Worm (Caenorhabditis elegans) whole organism, late embryonic: ENCODE data around the gene ZC8.6.

Experiments used
- K02D7.2 ChIP-seq: sonication (generic microtip); optimal IDR thresholded peaks from 2 replicates; lab custom pipeline; 2017; ENCODE audit warnings: mild to moderate bottlenecking, missing genetic modification characterization, missing compliant biosample characterization
- K09A11.1 ChIP-seq: sonication (generic microtip); optimal IDR thresholded peaks from 2 replicates; lab custom pipeline; 2017; ENCODE audit warnings: antibody characterized with exemption, mild to moderate bottlenecking, missing genetic modification characterization, missing compliant biosample characterization; ENCODE audit not compliant: insufficient read depth
- T23F11.4 ChIP-seq: fragments of 200-800 bp; sonication (Bioruptor generic); optimal IDR thresholded peaks from 2 replicates; lab custom pipeline; 2018; ENCODE audit warnings: mild to moderate bottlenecking, missing genetic modification characterization, missing compliant biosample characterization
- ahr-1 ChIP-seq: sonication (generic microtip); optimal IDR thresholded peaks from 2 replicates; lab custom pipeline; 2016; ENCODE audit warnings: missing genetic modification characterization, missing compliant biosample characterization
- ceh-14 ChIP-seq: sonication (generic microtip); optimal IDR thresholded peaks from 2 replicates; lab custom pipeline; 2016; ENCODE audit warnings: missing genotype, missing genetic modification characterization, missing compliant biosample characterization
- ceh-18 ChIP-seq: sonication (generic microtip); optimal IDR thresholded peaks from 2 replicates; lab custom pipeline; 2016; ENCODE audit warnings: missing genetic modification characterization, missing compliant biosample characterization
- ceh-22 ChIP-seq: sonication (generic microtip); optimal IDR thresholded peaks from 2 replicates; lab custom pipeline; 2017; ENCODE audit warnings: missing biosample characterization, missing genetic modification characterization
- ceh-24 ChIP-seq: sonication (generic microtip); optimal IDR thresholded peaks from 2 replicates; lab custom pipeline; 2016; ENCODE audit warnings: mild to moderate bottlenecking, missing genetic modification characterization, missing compliant biosample characterization
- ceh-9 ChIP-seq: sonication (generic microtip); optimal IDR thresholded peaks from 2 replicates; lab custom pipeline; 2016; ENCODE audit warnings: mild to moderate bottlenecking, missing genetic modification characterization, inconsistent platforms, missing compliant biosample characterization
- dmd-4 ChIP-seq: sonication (generic microtip); optimal IDR thresholded peaks from 2 replicates; lab custom pipeline; 2016; ENCODE audit warnings: borderline replicate concordance, missing genetic modification characterization, missing compliant biosample characterization
- dve-1 ChIP-seq: sonication (generic microtip); optimal IDR thresholded peaks from 2 replicates; lab custom pipeline; 2017; ENCODE audit warnings: antibody characterized with exemption, mild to moderate bottlenecking, missing genetic modification characterization, missing compliant biosample characterization
- elt-2 ChIP-seq: sonication (generic microtip); optimal IDR thresholded peaks from 2 replicates; lab custom pipeline; 2016; ENCODE audit warnings: missing genetic modification reagents, missing genetic modification characterization, missing compliant biosample characterization
- fax-1 ChIP-seq: sonication (generic microtip); optimal IDR thresholded peaks from 2 replicates; lab custom pipeline; 2016; ENCODE audit warnings: missing genotype, missing genetic modification characterization, missing compliant biosample characterization
- fkh-10 ChIP-seq: fragments of 150-350 bp; optimal IDR thresholded peaks from 2 replicates; lab custom pipeline; 2014; ENCODE audit warnings: missing biosample characterization, missing genetic modification reagents, missing genetic modification characterization
- fkh-6 ChIP-seq: sonication (generic microtip); optimal IDR thresholded peaks from 2 replicates; lab custom pipeline; 2016; ENCODE audit warnings: missing genetic modification characterization, missing compliant biosample characterization
- hlh-15 ChIP-seq: sonication (generic microtip); optimal IDR thresholded peaks from 2 replicates; lab custom pipeline; 2016; ENCODE audit warnings: missing genetic modification characterization, missing compliant biosample characterization
- lin-11 ChIP-seq: fragments of 200-800 bp; sonication (Bioruptor generic); optimal IDR thresholded peaks from 2 replicates; lab custom pipeline; 2018; ENCODE audit warnings: mild to moderate bottlenecking, missing genetic modification characterization, missing compliant biosample characterization
- madf-2 ChIP-seq: sonication (generic microtip); optimal IDR thresholded peaks from 2 replicates; lab custom pipeline; 2017; ENCODE audit warnings: missing genetic modification characterization, missing compliant biosample characterization
- mec-3 ChIP-seq: sonication (generic microtip); optimal IDR thresholded peaks from 2 replicates; lab custom pipeline; 2016; ENCODE audit warnings: borderline replicate concordance, missing genetic modification characterization, missing compliant biosample characterization
- nhr-232 ChIP-seq: sonication (generic microtip); optimal IDR thresholded peaks from 2 replicates; lab custom pipeline; 2016; ENCODE audit warnings: missing genetic modification characterization, missing compliant biosample characterization
- pag-3 ChIP-seq: sonication (generic microtip); optimal IDR thresholded peaks from 2 replicates; lab custom pipeline; 2016; ENCODE audit warnings: missing compliant biosample characterization, missing genetic modification characterization, borderline replicate concordance
- pat-9 ChIP-seq: fragments of 200-800 bp; sonication (Bioruptor generic); optimal IDR thresholded peaks from 2 replicates; lab custom pipeline; 2018; ENCODE audit warnings: mild to moderate bottlenecking, missing genetic modification characterization, moderate library complexity, missing compliant biosample characterization
- pax-1 ChIP-seq: fragments of 150-350 bp; optimal IDR thresholded peaks from 2 replicates; lab custom pipeline; 2014; ENCODE audit warnings: missing biosample characterization, missing genetic modification characterization
- pha-2 ChIP-seq: sonication (generic microtip); optimal IDR thresholded peaks from 2 replicates; lab custom pipeline; 2017; ENCODE audit warnings: mild to moderate bottlenecking, missing genetic modification characterization, missing compliant biosample characterization
- pha-4 ChIP-seq: fragments of 150-350 bp; optimal IDR thresholded peaks from 2 replicates; lab custom pipeline; 2018; ENCODE audit warnings: missing biosample characterization, missing genetic modification reagents, missing genetic modification characterization
- pqm-1 ChIP-seq: sonication (generic microtip); optimal IDR thresholded peaks from 2 replicates; lab custom pipeline; 2016; ENCODE audit warnings: missing genetic modification characterization, missing compliant biosample characterization
- pros-1 ChIP-seq: fragments of 150-350 bp; optimal IDR thresholded peaks from 2 replicates; lab custom pipeline; 2014; ENCODE audit warnings: missing biosample characterization, missing genetic modification reagents, missing genetic modification characterization
- ref-2 ChIP-seq: sonication (generic microtip); optimal IDR thresholded peaks from 2 replicates; lab custom pipeline; 2016; ENCODE audit warnings: missing genetic modification characterization, missing compliant biosample characterization
- sdc-2 ChIP-seq: sonication (generic microtip); optimal IDR thresholded peaks from 2 replicates; lab custom pipeline; 2016; ENCODE audit warnings: missing genotype, missing genetic modification characterization, missing compliant biosample characterization
- sox-4 ChIP-seq: sonication (generic microtip); optimal IDR thresholded peaks from 2 replicates; lab custom pipeline; 2017; ENCODE audit warnings: mild to moderate bottlenecking, missing genetic modification characterization, inconsistent platforms, missing compliant biosample characterization
- tbx-7 ChIP-seq: sonication (generic microtip); optimal IDR thresholded peaks from 2 replicates; lab custom pipeline; 2016; ENCODE audit warnings: missing genotype, missing genetic modification characterization, missing compliant biosample characterization
- ttx-3 ChIP-seq: sonication (generic microtip); optimal IDR thresholded peaks from 2 replicates; lab custom pipeline; 2016; ENCODE audit warnings: missing genetic modification reagents, missing genetic modification characterization, missing compliant biosample characterization
- unc-3 ChIP-seq, 2 experiments: fragments of 200-800 bp in 1 of 2; sonication (Bioruptor generic) in 1 of 2; sonication (generic microtip) in 1 of 2; conservative IDR thresholded peaks in 1 of 2; optimal IDR thresholded peaks in 1 of 2; 2 replicates each; pipeline versions ENCODE4 v1.3.6 to Lab custom; 2016 to 2022; ENCODE audit warnings: missing compliant biosample characterization in 2 of 2, missing genetic modification characterization in 2 of 2, missing genetic modification reagents in 1 of 2
- unc-42 ChIP-seq: sonication (generic microtip); optimal IDR thresholded peaks from 2 replicates; lab custom pipeline; 2016; ENCODE audit warnings: missing genotype, missing genetic modification characterization, missing compliant biosample characterization
- unc-86 ChIP-seq: sonication (generic microtip); optimal IDR thresholded peaks from 2 replicates; lab custom pipeline; 2016; ENCODE audit warnings: missing genetic modification characterization, missing compliant biosample characterization
- zip-5 ChIP-seq: sonication (generic microtip); optimal IDR thresholded peaks from 2 replicates; lab custom pipeline; 2016; ENCODE audit warnings: missing genetic modification characterization, missing compliant biosample characterization
- ztf-16 ChIP-seq: sonication (generic microtip); optimal IDR thresholded peaks from 2 replicates; lab custom pipeline; 2017; ENCODE audit warnings: missing genetic modification characterization, missing compliant biosample characterization

ZC8.6 gene

ce11 chrX:5013826-5014225, 16.4 kb upstream of the ZC8.6 start, which contains the start of gene ZC449.7:
Gene ZC449.7, plus strand, starts transcription at chrX:5014074.
- no peak for TF ChIP-seq sdc-2 (tag; lab: Kevin White, UChicago)
- TF ChIP-seq K09A11.1, result no peak
- no peak for TF ChIP-seq nhr-232 (tag; lab: Kevin White, UChicago)
- no peak for TF ChIP-seq ahr-1
- no peak for TF ChIP-seq pha-2 (tag; lab: Kevin White, UChicago)
- no peak for TF ChIP-seq dmd-4 (tag; lab: Kevin White, UChicago)
- no peak for TF ChIP-seq unc-3 (GFP tag; conservative IDR thresholded peaks at IDR 0.05; lab: Robert Waterston, UW)
- TF ChIP-seq unc-3 (tag; optimal IDR thresholded peaks at IDR 0.05; lab: Kevin White, UChicago), result no peak
- TF ChIP-seq hlh-15 (tag; lab: Kevin White, UChicago), result no peak
- TF ChIP-seq ceh-22 (tag; lab: Kevin White, UChicago), result no peak
- TF ChIP-seq ceh-14 (tag; lab: Kevin White, UChicago), result no peak
- no peak for TF ChIP-seq ref-2
- TF ChIP-seq zip-5 (tag; lab: Kevin White, UChicago), result no peak
- no peak for TF ChIP-seq fax-1 (tag; lab: Kevin White, UChicago)
- TF ChIP-seq mec-3 (tag; lab: Kevin White, UChicago), result no peak
- TF ChIP-seq pqm-1 (tag; lab: Kevin White, UChicago), result no peak

- TF ChIP-seq tbx-7 (tag; lab: Kevin White, UChicago) (no peak), ztf-16 (tag; lab: Kevin White, UChicago) (no peak), ceh-9 (tag; lab: Kevin White, UChicago) (no peak), ttx-3 (tag; lab: Kevin White, UChicago) (no peak), K02D7.2 (tag; lab: Kevin White, UChicago) (no peak), sox-4 (tag; lab: Kevin White, UChicago) (no peak), pax-1 (tag; lab: Kevin White, UChicago) (no peak), unc-86 (tag; lab: Kevin White, UChicago) (no peak), dve-1 (tag; lab: Kevin White, UChicago) (no peak), pat-9 (tag; lab: Kevin White, UChicago) (no peak), ceh-18 (tag; lab: Kevin White, UChicago) (no peak), ceh-24 (tag; lab: Kevin White, UChicago) (no peak), unc-3 (GFP tag; conservative IDR thresholded peaks at IDR 0.05; lab: Robert Waterston, UW) (no peak), unc-3 (tag; optimal IDR thresholded peaks at IDR 0.05; lab: Kevin White, UChicago) (no peak), sdc-2 (tag; lab: Kevin White, UChicago) (no peak)
These were observed 11.6 kb upstream of the ZC8.6 start, which contains the start of gene hsd-3 for ce11 chrX:5009000-5009399. Gene hsd-3, plus strand, starts transcription at chrX:5009300.

- peak; percentile 41 for TF ChIP-seq elt-2 (tag; lab: Kevin White, UChicago)
- TF ChIP-seq sox-4 (tag; lab: Kevin White, UChicago), result no peak
- TF ChIP-seq madf-2 (tag; lab: Kevin White, UChicago), result no peak
- no peak for TF ChIP-seq zip-5 (tag; lab: Kevin White, UChicago)
- TF ChIP-seq pag-3 (tag; lab: Kevin White, UChicago), result no peak
These were observed 9.6 kb upstream of the ZC8.6 start for ce11 chrX:5006972-5007371.

- TF ChIP-seq fkh-10 (GFP tag; lab: Kevin White, UChicago), result no peak
- no peak for TF ChIP-seq unc-42 (tag; lab: Kevin White, UChicago)
- no peak for TF ChIP-seq pqm-1 (tag; lab: Kevin White, UChicago)
- TF ChIP-seq fax-1 (tag; lab: Kevin White, UChicago), result no peak
- TF ChIP-seq lin-11 (tag; lab: Kevin White, UChicago), result no peak
- TF ChIP-seq K02D7.2 (tag; lab: Kevin White, UChicago), result no peak
- TF ChIP-seq pha-4 (tag; lab: Kevin White, UChicago), result no peak
- TF ChIP-seq ceh-22 (tag; lab: Kevin White, UChicago), result no peak
- TF ChIP-seq T23F11.4 (GFP tag; lab: Kevin White, UChicago), result no peak
- no peak for TF ChIP-seq pros-1 (tag; lab: Kevin White, UChicago)
- TF ChIP-seq madf-2 (tag; lab: Kevin White, UChicago), result no peak
- no peak for TF ChIP-seq ttx-3 (tag; lab: Kevin White, UChicago)
- no peak for TF ChIP-seq fkh-6 (tag; lab: Kevin White, UChicago)
These were observed 7.5 kb upstream of the ZC8.6 start, which contains the start of gene hsd-2 for ce11 chrX:5004940-5005339. Gene hsd-2, plus strand, starts transcription at chrX:5005240.
